Worm (Caenorhabditis elegans) whole organism, mixed stage, embryonic: ENCODE measurements around the gene nhr-45.

ENCODE experiments used
- blmp-1 ChIP-seq: fragments of 150-350 bp; optimal IDR thresholded peaks from 2 replicates; lab custom pipeline; 2014; ENCODE audit warnings: missing biosample characterization, missing genetic modification characterization
- ces-1 ChIP-seq: fragments of 150-350 bp; optimal IDR thresholded peaks from 2 replicates; lab custom pipeline; 2014; ENCODE audit warnings: missing biosample characterization, missing genetic modification reagents, missing genetic modification characterization
- hlh-1 ChIP-seq: fragments of 150-350 bp; optimal IDR thresholded peaks from 2 replicates; lab custom pipeline; 2014; ENCODE audit warnings: missing biosample characterization, missing genetic modification reagents, missing genetic modification characterization
- lsy-2 ChIP-seq: fragments of 150-350 bp; optimal IDR thresholded peaks from 2 replicates; lab custom pipeline; 2014; ENCODE audit warnings: missing biosample characterization, missing genetic modification characterization
- snpc-4 ChIP-seq: fragments of 150-350 bp; optimal IDR thresholded peaks from 2 replicates; lab custom pipeline; 2014; ENCODE audit warnings: missing biosample characterization, missing genetic modification characterization
- ztf-11 ChIP-seq: fragments of 150-350 bp; optimal IDR thresholded peaks from 2 replicates; lab custom pipeline; 2014; ENCODE audit warnings: missing biosample characterization, missing genetic modification characterization

- TF ChIP-seq blmp-1 (tag; lab: Kevin White, UChicago) (no peak), snpc-4 (tag; lab: Kevin White, UChicago) (no peak), ztf-11 (no peak), ces-1 (GFP tag; lab: Kevin White, UChicago) (no peak), hlh-1 (tag; lab: Kevin White, UChicago) (peak; percentile 5), lsy-2 (tag; lab: Kevin White, UChicago) (no peak)
Observed at ce11 chrX:4699411-4700050, 39.4 kb upstream of the nhr-45 start, which contains the start of gene hyl-2.
